Worm (Caenorhabditis elegans) whole organism, L1 larva: ENCODE results near the gene C16D2.3.

ENCODE experiments used
- fkh-10 ChIP-seq: sonication (generic microtip); optimal IDR thresholded peaks from 2 replicates; lab custom pipeline; 2017; ENCODE audit warnings: missing biosample characterization, missing genetic modification reagents, missing genetic modification characterization
- lin-15B ChIP-seq: fragments of 150-350 bp; sonication (generic microtip); optimal IDR thresholded peaks from 3 replicates; lab custom pipeline; 2014; ENCODE audit warnings: missing biosample characterization, missing genetic modification characterization
- lir-3 ChIP-seq: sonication (generic microtip); optimal IDR thresholded peaks from 2 replicates; lab custom pipeline; 2016; ENCODE audit warnings: mild to moderate bottlenecking, missing genetic modification characterization, moderate library complexity, missing compliant biosample characterization; ENCODE audit not compliant: poor library complexity
- snpc-4 ChIP-seq: fragments of 150-350 bp; optimal IDR thresholded peaks from 2 replicates; lab custom pipeline; 2014; ENCODE audit warnings: missing biosample characterization, missing genetic modification characterization
- unc-30 ChIP-seq: sonication (generic microtip); optimal IDR thresholded peaks from 2 replicates; lab custom pipeline; 2017; ENCODE audit warnings: missing biosample characterization, missing genetic modification characterization
- unc-62 ChIP-seq: fragments of 150-350 bp; optimal IDR thresholded peaks from 2 replicates; lab custom pipeline; 2014; ENCODE audit warnings: missing biosample characterization, missing genetic modification reagents, missing genetic modification characterization
- unc-86 ChIP-seq: sonication (generic microtip); optimal IDR thresholded peaks from 2 replicates; lab custom pipeline; 2016; ENCODE audit warnings: missing genetic modification characterization, missing compliant biosample characterization
- ztf-11 ChIP-seq, 2 experiments: sonication (generic microtip); optimal IDR thresholded peaks; 2 replicates each; lab custom pipeline; 2016 to 2017; ENCODE audit warnings: missing genetic modification characterization in 2 of 2, missing biosample characterization in 1 of 2, missing compliant biosample characterization in 1 of 2

- TF ChIP-seq ztf-11 (tag; optimal IDR thresholded peaks at IDR 0.05; lab: Kevin White, UChicago) (no peak), unc-62 (GFP tag; lab: Kevin White, UChicago) (no peak), unc-86 (tag; lab: Kevin White, UChicago) (no peak), snpc-4 (tag; lab: Kevin White, UChicago) (no peak), unc-30 (tag; lab: Kevin White, UChicago) (no peak), lin-15B (tag; lab: Kevin White, UChicago) (no peak), fkh-10 (no peak), lir-3 (tag; lab: Kevin White, UChicago) (no peak)
Measured at ce11 chrII:9161023-9161422, 23.1 kb downstream of the C16D2.3 start, which contains the start of gene rhy-1.
